Worm (Caenorhabditis elegans) whole organism, L4/young adult: Measurements from ENCODE around the gene nono-1.

ENCODE experiments used
- W03F9.2 ChIP-seq: fragments of 150-350 bp; optimal IDR thresholded peaks from 2 replicates; lab custom pipeline; 2014; ENCODE audit warnings: missing biosample characterization, missing genetic modification characterization
- dao-5 ChIP-seq: sonication (generic microtip); optimal IDR thresholded peaks from 2 replicates; lab custom pipeline; 2016; ENCODE audit warnings: missing genotype, missing genetic modification characterization, moderate library complexity, missing compliant biosample characterization
- him-1 ChIP-seq: sonication (generic microtip); optimal IDR thresholded peaks from 2 replicates; lab custom pipeline; 2016; ENCODE audit warnings: missing genotype, missing genetic modification reagents, missing genetic modification characterization, missing compliant biosample characterization

ce11 chrIII:6002024-6002423, 44.0 kb upstream of the nono-1 start:
- no peak for TF ChIP-seq him-1 (tag; lab: Kevin White, UChicago)
- TF ChIP-seq dao-5 (tag; lab: Kevin White, UChicago), result no peak
- no peak for TF ChIP-seq W03F9.2 (tag; lab: Kevin White, UChicago)
